Worm (Caenorhabditis elegans) whole organism, mixed stage, embryonic: Measurements from ENCODE around the gene stip-1.

Source experiments
- ces-1 ChIP-seq: fragments of 150-350 bp; optimal IDR thresholded peaks from 2 replicates; lab custom pipeline; 2014; ENCODE audit warnings: missing biosample characterization, missing genetic modification reagents, missing genetic modification characterization
- snpc-4 ChIP-seq: fragments of 150-350 bp; optimal IDR thresholded peaks from 2 replicates; lab custom pipeline; 2014; ENCODE audit warnings: missing biosample characterization, missing genetic modification characterization
- zip-8 ChIP-seq: fragments of 150-350 bp; optimal IDR thresholded peaks from 2 replicates; lab custom pipeline; 2014; ENCODE audit warnings: missing biosample characterization, missing genetic modification characterization

DNA sequence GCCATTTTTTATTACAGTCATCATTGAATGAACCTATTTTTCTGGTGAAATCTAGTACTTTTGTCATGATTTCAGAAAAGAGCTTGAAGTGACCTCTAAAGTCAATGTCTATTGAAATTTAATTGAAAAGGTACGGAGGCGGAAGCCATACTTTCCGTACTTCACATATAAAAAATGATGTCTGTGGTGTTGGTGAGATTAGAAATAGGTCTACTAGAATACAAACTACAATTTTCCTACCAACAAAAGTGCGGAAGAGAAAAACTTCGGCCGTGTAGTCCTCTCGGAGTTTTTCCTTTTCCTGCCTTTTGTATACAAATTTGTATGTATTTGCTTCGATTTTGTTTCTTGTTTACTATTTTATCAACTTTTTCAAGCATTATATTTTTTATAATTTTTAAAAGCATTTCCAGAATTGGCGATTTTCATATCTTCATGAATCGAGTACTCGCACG is 45.5 kb upstream of the stip-1 start, which contains the start of gene T09F3.4:
- TF ChIP-seq ces-1 (GFP tag; lab: Kevin White, UChicago) = no peak
- TF ChIP-seq zip-8 (tag; lab: Kevin White, UChicago) = no peak
- TF ChIP-seq snpc-4 = no peak
